Fruit fly (Drosophila melanogaster) whole organism, embryonic: ENCODE measurements around the gene CG31038.
A peak's percentile ranks its signal among the peaks of the same experiment; 100 is the strongest.

Source experiments
- CG11456 ChIP-seq: fragments of 200-800 bp; sonication (Bioruptor generic); IDR thresholded peaks from 3 replicates; pipeline ENCODE4 v1.3.6; 2022; ENCODE audit warnings: missing biosample characterization, missing genetic modification characterization
- CG12219 ChIP-seq: fragments of 200-800 bp; sonication (Bioruptor generic); optimal IDR thresholded peaks from 3 replicates; lab custom pipeline; 2018; ENCODE audit warnings: missing biosample characterization, mild to moderate bottlenecking, missing genetic modification characterization
- CG12299 ChIP-seq: fragments of 200-800 bp; sonication (Bioruptor generic); optimal IDR thresholded peaks from 2 replicates; lab custom pipeline; 2018; ENCODE audit warnings: missing biosample characterization, mild to moderate bottlenecking, missing genetic modification characterization
- CG12942 ChIP-seq: fragments of 200-800 bp; sonication (Bioruptor generic); optimal IDR thresholded peaks from 3 replicates; lab custom pipeline; 2016; ENCODE audit warnings: missing biosample characterization, missing genetic modification characterization
- CG13123 ChIP-seq: fragments of 200-800 bp; sonication (Bioruptor generic); optimal IDR thresholded peaks from 2 replicates; lab custom pipeline; 2016; ENCODE audit warnings: missing biosample characterization, missing genetic modification characterization
- CG13424 ChIP-seq: fragments of 200-800 bp; sonication (Bioruptor generic); optimal IDR thresholded peaks from 2 replicates; lab custom pipeline; 2019; ENCODE audit warnings: missing biosample characterization, mild to moderate bottlenecking, missing genetic modification characterization, moderate library complexity
- CG14014 ChIP-seq: fragments of 200-800 bp; sonication (Bioruptor generic); IDR thresholded peaks from 2 replicates; pipeline ENCODE4 v1.3.6; 2022; ENCODE audit warnings: missing biosample characterization, missing genetic modification characterization
- CG15073 ChIP-seq: fragments of 200-800 bp; sonication (Bioruptor generic); optimal IDR thresholded peaks from 2 replicates; lab custom pipeline; 2016; ENCODE audit warnings: missing biosample characterization, missing genetic modification characterization
- CG16779 ChIP-seq: fragments of 200-800 bp; sonication (Bioruptor generic); IDR thresholded peaks from 2 replicates; pipeline ENCODE4 v1.3.6; 2022; ENCODE audit warnings: missing biosample characterization, missing genetic modification characterization
- CG17912 ChIP-seq: fragments of 200-800 bp; sonication (Bioruptor generic); optimal IDR thresholded peaks from 2 replicates; lab custom pipeline; 2018; ENCODE audit warnings: missing biosample characterization, mild to moderate bottlenecking, missing genetic modification characterization
- CG18619 ChIP-seq: fragments of 200-800 bp; sonication (Bioruptor generic); optimal IDR thresholded peaks from 3 replicates; lab custom pipeline; 2017; ENCODE audit warnings: missing biosample characterization, mild to moderate bottlenecking, missing genetic modification characterization
- CG2875 ChIP-seq: fragments of 200-800 bp; sonication (Bioruptor generic); optimal IDR thresholded peaks from 2 replicates; lab custom pipeline; 2017; ENCODE audit warnings: missing biosample characterization, mild to moderate bottlenecking, missing genetic modification characterization, missing genetic modification reagents
- CG32532 ChIP-seq: fragments of 200-800 bp; sonication (Bioruptor generic); IDR thresholded peaks from 2 replicates; pipeline ENCODE4 v1.3.6; 2022; ENCODE audit warnings: missing biosample characterization, missing genetic modification characterization
- CG34422 ChIP-seq: fragments of 200-800 bp; sonication (Bioruptor generic); IDR thresholded peaks from 3 replicates; pipeline ENCODE4 v1.3.6; 2022; ENCODE audit warnings: missing biosample characterization, missing genetic modification characterization
- CG4730 ChIP-seq: fragments of 200-800 bp; sonication (Bioruptor generic); IDR thresholded peaks from 2 replicates; pipeline ENCODE4 v1.3.6; 2022; ENCODE audit warnings: missing biosample characterization, missing genetic modification characterization
- CG7928 ChIP-seq: fragments of 200-800 bp; sonication (Bioruptor generic); optimal IDR thresholded peaks from 2 replicates; lab custom pipeline; 2017; ENCODE audit warnings: missing biosample characterization, mild to moderate bottlenecking, missing genetic modification characterization
- CG7963 ChIP-seq: fragments of 200-800 bp; sonication (Bioruptor generic); IDR thresholded peaks from 3 replicates; pipeline ENCODE4 v1.3.6; 2022; ENCODE audit warnings: missing biosample characterization, missing genetic modification characterization; ENCODE audit not compliant: partially characterized antibody
- CG8290 ChIP-seq, 3 experiments: fragments of 200-800 bp; sonication (Bioruptor generic); optimal IDR thresholded peaks; 2 replicates each; lab custom pipeline; 2016 to 2019; ENCODE audit warnings: missing biosample characterization in 3 of 3, missing genetic modification characterization in 3 of 3, mild to moderate bottlenecking in 2 of 3, moderate library complexity in 1 of 3
- CG9727 ChIP-seq: fragments of 200-800 bp; sonication (Bioruptor generic); optimal IDR thresholded peaks from 3 replicates; lab custom pipeline; 2017; ENCODE audit warnings: missing biosample characterization, mild to moderate bottlenecking, missing genetic modification characterization
- Dref ChIP-seq: fragments of 200-800 bp; sonication (Bioruptor generic); IDR thresholded peaks from 2 replicates; pipeline ENCODE4 v1.3.6; 2022; ENCODE audit warnings: missing biosample characterization, missing genetic modification characterization
- Fer2 ChIP-seq: fragments of 200-800 bp; sonication (Bioruptor generic); optimal IDR thresholded peaks from 2 replicates; lab custom pipeline; 2018; ENCODE audit warnings: missing biosample characterization, mild to moderate bottlenecking, missing genetic modification characterization, moderate library complexity
- Hr39 ChIP-seq: fragments of >200 bp; optimal IDR thresholded peaks from 2 replicates; lab custom pipeline; 2017
- Mad ChIP-seq: fragments of 200-800 bp; sonication (Bioruptor generic); optimal IDR thresholded peaks from 2 replicates; lab custom pipeline; 2016; ENCODE audit warnings: missing biosample characterization, missing genetic modification characterization
- NfI ChIP-seq: fragments of 200-800 bp; sonication (Bioruptor generic); optimal IDR thresholded peaks from 3 replicates; lab custom pipeline; 2018; ENCODE audit warnings: missing biosample characterization, mild to moderate bottlenecking, missing genetic modification characterization, moderate library complexity
- Opbp ChIP-seq: fragments of 200-800 bp; sonication (Bioruptor generic); IDR thresholded peaks from 3 replicates; pipeline ENCODE4 v1.3.6; 2022; ENCODE audit warnings: missing biosample characterization, missing genetic modification characterization; ENCODE audit not compliant: partially characterized antibody
- Ravus ChIP-seq: fragments of 200-800 bp; sonication (Bioruptor generic); IDR thresholded peaks from 2 replicates; pipeline ENCODE4 v1.3.6; 2022; ENCODE audit warnings: missing biosample characterization, missing genetic modification characterization
- Sox100B ChIP-seq: fragments of 200-800 bp; sonication (Bioruptor generic); optimal IDR thresholded peaks from 3 replicates; lab custom pipeline; 2018; ENCODE audit warnings: missing biosample characterization, mild to moderate bottlenecking, missing genetic modification characterization
- Ssrp ChIP-seq: fragments of 200-800 bp; sonication (Bioruptor generic); optimal IDR thresholded peaks from 2 replicates; lab custom pipeline; 2018; ENCODE audit warnings: missing biosample characterization, mild to moderate bottlenecking, missing genetic modification characterization, moderate library complexity
- Trl ChIP-seq, 3 experiments: fragments of >200 bp in 2 of 3; fragments of 200-800 bp in 1 of 3; sonication (Bioruptor generic) in 1 of 3; optimal IDR thresholded peaks; 2 replicates in 1 of 3; 3 replicates in 2 of 3; lab custom pipeline; 2016 to 2017; ENCODE audit warnings: missing biosample characterization in 1 of 3, missing genetic modification characterization in 1 of 3
- Xbp1 ChIP-seq: fragments of 200-800 bp; sonication (Bioruptor generic); optimal IDR thresholded peaks from 3 replicates; lab custom pipeline; 2016; ENCODE audit warnings: missing biosample characterization, mild to moderate bottlenecking, missing genetic modification characterization
- ash1 ChIP-seq: fragments of 200-800 bp; sonication (Bioruptor generic); optimal IDR thresholded peaks from 2 replicates; lab custom pipeline; 2018; ENCODE audit warnings: missing biosample characterization, mild to moderate bottlenecking, missing genetic modification characterization
- caup ChIP-seq: fragments of 200-800 bp; sonication (Bioruptor generic); optimal IDR thresholded peaks from 3 replicates; lab custom pipeline; 2017; ENCODE audit warnings: missing biosample characterization, mild to moderate bottlenecking, missing genetic modification characterization, moderate library complexity; ENCODE audit not compliant: severe bottlenecking
- chif ChIP-seq, 2 experiments: fragments of 200-800 bp; sonication (Bioruptor generic); optimal IDR thresholded peaks; 3 replicates each; lab custom pipeline; 2016; ENCODE audit warnings: missing biosample characterization in 2 of 2, missing genetic modification characterization in 2 of 2
- crol ChIP-seq: fragments of 200-800 bp; sonication (Bioruptor generic); IDR thresholded peaks from 2 replicates; pipeline ENCODE4 v1.3.6; 2022; ENCODE audit warnings: missing biosample characterization, missing genetic modification characterization
- dysf ChIP-seq: fragments of 200-800 bp; sonication (Bioruptor generic); IDR thresholded peaks from 3 replicates; pipeline ENCODE4 v1.3.6; 2022; ENCODE audit warnings: missing biosample characterization, missing genetic modification characterization
- h ChIP-seq: fragments of >200 bp; optimal IDR thresholded peaks from 2 replicates; lab custom pipeline; 2017
- jing ChIP-seq: fragments of 200-800 bp; sonication (Bioruptor generic); optimal IDR thresholded peaks from 2 replicates; lab custom pipeline; 2018; ENCODE audit warnings: missing biosample characterization, mild to moderate bottlenecking, missing genetic modification characterization
- kah ChIP-seq: fragments of 200-800 bp; sonication (Bioruptor generic); optimal IDR thresholded peaks from 2 replicates; lab custom pipeline; 2018; ENCODE audit warnings: missing biosample characterization, mild to moderate bottlenecking, missing genetic modification characterization
- nom ChIP-seq: fragments of 200-800 bp; sonication (Bioruptor generic); optimal IDR thresholded peaks from 2 replicates; lab custom pipeline; 2017; ENCODE audit warnings: missing biosample characterization, missing genetic modification characterization, mild to moderate bottlenecking, moderate library complexity, missing genetic modification reagents
- p53 ChIP-seq: fragments of 200-800 bp; sonication (Bioruptor generic); optimal IDR thresholded peaks from 2 replicates; lab custom pipeline; 2016; ENCODE audit warnings: missing biosample characterization, missing genetic modification characterization
- prd ChIP-seq, 3 experiments: fragments of >200 bp in 2 of 3; fragments of 200-800 bp in 1 of 3; sonication (Bioruptor generic) in 1 of 3; optimal IDR thresholded peaks in 2 of 3; IDR thresholded peaks in 1 of 3; 2 replicates in 2 of 3; 3 replicates in 1 of 3; pipeline versions ENCODE4 v1.3.6 to Lab custom; 2017 to 2022; ENCODE audit warnings: missing biosample characterization in 1 of 3, missing genetic modification characterization in 1 of 3
- psq ChIP-seq: fragments of 200-800 bp; sonication (Bioruptor generic); optimal IDR thresholded peaks from 2 replicates; lab custom pipeline; 2017; ENCODE audit warnings: missing biosample characterization, missing genetic modification characterization
- pzg ChIP-seq: fragments of 200-800 bp; sonication (Bioruptor generic); optimal IDR thresholded peaks from 3 replicates; lab custom pipeline; 2018; ENCODE audit warnings: missing biosample characterization, mild to moderate bottlenecking, missing genetic modification characterization, moderate library complexity
- schlank ChIP-seq: fragments of 200-800 bp; sonication (Bioruptor generic); optimal IDR thresholded peaks from 2 replicates; lab custom pipeline; 2018; ENCODE audit warnings: missing biosample characterization, mild to moderate bottlenecking, missing genetic modification characterization
- sd ChIP-seq: fragments of 200-800 bp; sonication (Bioruptor generic); optimal IDR thresholded peaks from 3 replicates; lab custom pipeline; 2018; ENCODE audit warnings: missing biosample characterization, mild to moderate bottlenecking, missing genetic modification characterization, moderate library complexity
- shn ChIP-seq: fragments of 200-800 bp; sonication (Bioruptor generic); optimal IDR thresholded peaks from 3 replicates; lab custom pipeline; 2016; ENCODE audit warnings: missing biosample characterization, missing genetic modification characterization
- slp2 ChIP-seq: fragments of 200-800 bp; sonication (Bioruptor generic); optimal IDR thresholded peaks from 2 replicates; lab custom pipeline; 2016; ENCODE audit warnings: missing biosample characterization, missing genetic modification characterization
- tio ChIP-seq: fragments of 200-800 bp; sonication (Bioruptor generic); optimal IDR thresholded peaks from 2 replicates; lab custom pipeline; 2017; ENCODE audit warnings: missing biosample characterization, missing genetic modification characterization, inconsistent platforms
- wdn ChIP-seq: fragments of 200-800 bp; sonication (Bioruptor generic); IDR thresholded peaks from 2 replicates; pipeline ENCODE4 v1.3.6; 2022; ENCODE audit warnings: missing biosample characterization, missing genetic modification characterization
- zen2 ChIP-seq: fragments of 200-800 bp; sonication (Bioruptor generic); IDR thresholded peaks from 3 replicates; pipeline ENCODE4 v1.3.6; 2022; ENCODE audit warnings: missing biosample characterization, missing genetic modification characterization; ENCODE audit not compliant: partially characterized antibody

CG31038 gene

DNA sequence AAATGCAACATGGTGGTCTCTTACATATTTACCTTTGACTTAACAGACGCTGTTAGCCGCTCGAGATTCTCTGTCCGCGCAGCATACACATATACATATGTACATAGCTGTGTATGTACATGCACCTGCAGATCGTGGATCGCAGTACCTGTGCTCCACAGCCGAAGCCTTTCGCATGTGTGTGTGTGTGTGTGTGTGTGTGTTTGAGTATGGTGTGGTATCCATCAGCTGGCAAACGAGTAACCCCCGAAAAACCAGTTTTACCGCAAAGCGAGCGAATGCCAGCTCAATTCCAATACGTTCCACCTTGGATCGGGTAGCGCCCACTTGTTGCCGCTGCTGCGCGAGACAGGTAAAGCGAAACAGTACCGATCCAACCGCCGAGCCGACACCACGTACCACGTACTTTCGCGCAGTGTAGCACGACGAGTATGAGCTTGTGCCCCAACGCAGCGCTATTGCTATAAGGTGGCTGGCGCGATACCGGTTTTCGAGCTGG, 35.5 kb upstream of the CG31038 start, which contains the start of gene Cad99C (continued):
- TF ChIP-seq CG12219 (GFP tag; lab: Kevin White, UChicago) (no peak), CG13424 (tag; lab: Kevin White, UChicago) (no peak), caup (peak; percentile 27), CG11456 (GFP tag; lab: Robert Waterston, UW) (no peak), nom (GFP tag; lab: Kevin White, UChicago) (peak; percentile 50), schlank (tag; lab: Kevin White, UChicago) (no peak), CG7963 (GFP tag; lab: Robert Waterston, UW) (0 out of 3 replicates have a peak, but pooled peaks have one; percentile 17), slp2 (GFP tag; lab: Kevin White, UChicago) (no peak), CG15073 (no peak), pzg (GFP tag; lab: Kevin White, UChicago) (no peak), CG18619 (GFP tag; lab: Kevin White, UChicago) (no peak), Ssrp (tag; lab: Kevin White, UChicago) (no peak), psq (GFP tag; lab: Kevin White, UChicago) (no peak), CG16779 (GFP tag; lab: Robert Waterston, UW) (no peak), Opbp (peak; percentile 57; the same call in 2 of the 3 replicates), sd (tag; lab: Kevin White, UChicago) (peak; percentile 61), jing (GFP tag; lab: Kevin White, UChicago) (no peak), wdn (GFP tag; lab: Robert Waterston, UW) (no peak), CG9727 (GFP tag; lab: Kevin White, UChicago) (no peak), CG14014 (GFP tag; lab: Robert Waterston, UW) (no peak), shn (no peak), CG4730 (GFP tag; lab: Robert Waterston, UW) (no peak), Dref (GFP tag; lab: Robert Waterston, UW) (no peak), Mad (GFP tag; lab: Kevin White, UChicago) (no peak), CG13123 (GFP tag; lab: Kevin White, UChicago) (no peak), chif (GFP tag; optimal IDR thresholded peaks at IDR 0.05; lab: Kevin White, UChicago) (no peak), crol (GFP tag; lab: Robert Waterston, UW) (no peak), Ravus (GFP tag; lab: Robert Waterston, UW) (no peak), CG8290 (GFP tag; optimal IDR thresholded peaks at IDR 0.05; lab: Kevin White, UChicago) (no peak), CG8290 (tag; optimal IDR thresholded peaks at IDR 0.05; lab: Kevin White, UChicago) (no peak), CG12942 (GFP tag; lab: Kevin White, UChicago) (no peak), CG12299 (tag; lab: Kevin White, UChicago) (no peak), CG34422 (0 out of 3 replicates have a peak, but pooled peaks have one; percentile 38), tio (no peak), Xbp1 (GFP tag; lab: Kevin White, UChicago) (no peak), prd (optimal IDR thresholded peaks at IDR 0.05; lab: Kevin White, UChicago) (no peak), prd (GFP tag; IDR thresholded peaks at IDR 0.05; lab: Robert Waterston, UW) (no peak), Hr39 (lab: Kevin White, UChicago) (no peak), NfI (no peak), dysf (GFP tag; lab: Robert Waterston, UW) (no peak), CG32532 (no peak), h (lab: Kevin White, UChicago) (no peak), Fer2 (no peak), CG2875 (GFP tag; lab: Kevin White, UChicago) (no peak), CG17912 (GFP tag; lab: Kevin White, UChicago) (no peak), zen2 (no peak), kah (GFP tag; lab: Kevin White, UChicago) (peak; percentile 89), ash1 (GFP tag; lab: Kevin White, UChicago) (no peak), Sox100B (GFP tag; lab: Kevin White, UChicago) (no peak), p53 (GFP tag; lab: Kevin White, UChicago) (peak; percentile 60), Trl (optimal IDR thresholded peaks at IDR 0.05; lab: Kevin White, UChicago) (no peak), Trl (GFP tag; optimal IDR thresholded peaks at IDR 0.05; lab: Kevin White, UChicago) (peak; percentile 28), CG7928 (GFP tag; lab: Kevin White, UChicago) (no peak)
